Worm (Caenorhabditis elegans) whole organism, L4/young adult: Measurements from ENCODE around the gene D1005.6.
A peak's percentile ranks its signal among the peaks of the same experiment; 100 is the strongest.

Experiments
- W03F9.2 ChIP-seq: fragments of 150-350 bp; optimal IDR thresholded peaks from 2 replicates; lab custom pipeline; 2014; ENCODE audit warnings: missing biosample characterization, missing genetic modification characterization
- dao-5 ChIP-seq: sonication (generic microtip); optimal IDR thresholded peaks from 2 replicates; lab custom pipeline; 2016; ENCODE audit warnings: missing genotype, missing genetic modification characterization, moderate library complexity, missing compliant biosample characterization
- him-1 ChIP-seq: sonication (generic microtip); optimal IDR thresholded peaks from 2 replicates; lab custom pipeline; 2016; ENCODE audit warnings: missing genotype, missing genetic modification reagents, missing genetic modification characterization, missing compliant biosample characterization

D1005.6 gene

ce11 chrX:1491036-1491435, 26.4 kb upstream of the D1005.6 start:
- TF ChIP-seq W03F9.2 (no peak), dao-5 (tag; lab: Kevin White, UChicago) (no peak), him-1 (tag; lab: Kevin White, UChicago) (no peak)

- TF ChIP-seq W03F9.2, result no peak
- TF ChIP-seq him-1 (tag; lab: Kevin White, UChicago), result no peak
- TF ChIP-seq dao-5 (tag; lab: Kevin White, UChicago), result no peak
Observed at ce11 chrX:1489574-1489973, 25.0 kb upstream of the D1005.6 start.

- no peak for TF ChIP-seq him-1 (tag; lab: Kevin White, UChicago)
- no peak for TF ChIP-seq W03F9.2
- TF ChIP-seq dao-5 (tag; lab: Kevin White, UChicago), result no peak
Observed at ce11 chrX:1488775-1489174, 24.2 kb upstream of the D1005.6 start.

- no peak for TF ChIP-seq W03F9.2
- TF ChIP-seq dao-5 (tag; lab: Kevin White, UChicago), result no peak
- TF ChIP-seq him-1 (tag; lab: Kevin White, UChicago), result no peak
Observed at ce11 chrX:1487096-1487495, 22.5 kb upstream of the D1005.6 start.

ce11 chrX:1486135-1486648, 21.6 kb upstream of the D1005.6 start, which contains the start of the genes D1005.10 and dhs-25:
D1005.10 (minus strand) TSS chrX:1486185.
dhs-25 (plus strand) TSS chrX:1486532.
- TF ChIP-seq dao-5 (tag; lab: Kevin White, UChicago) (no peak), him-1 (tag; lab: Kevin White, UChicago) (no peak), W03F9.2 (peak; percentile 53)

ce11 chrX:1485718-1486117, 21.1 kb upstream of the D1005.6 start, which contains the start of gene D1005.4:
D1005.4 (minus strand) TSS chrX:1485818.
- TF ChIP-seq dao-5 (tag; lab: Kevin White, UChicago) (no peak), him-1 (tag; lab: Kevin White, UChicago) (no peak), W03F9.2 (no peak)

ce11 chrX:1483229-1483628, 18.6 kb upstream of the D1005.6 start:
- TF ChIP-seq dao-5 (tag; lab: Kevin White, UChicago) (no peak), him-1 (tag; lab: Kevin White, UChicago) (no peak), W03F9.2 (no peak)

- TF ChIP-seq W03F9.2, result no peak
- TF ChIP-seq him-1 (tag; lab: Kevin White, UChicago), result no peak
- TF ChIP-seq dao-5 (tag; lab: Kevin White, UChicago), result no peak
Observed at ce11 chrX:1480564-1480963, 16.0 kb upstream of the D1005.6 start.

ce11 chrX:1479637-1480036, 15.0 kb upstream of the D1005.6 start:
- TF ChIP-seq W03F9.2, result no peak

ce11 chrX:1479190-1479589, 14.6 kb upstream of the D1005.6 start, which contains the start of gene acly-1:
acly-1 (plus strand) TSS chrX:1479542.
- TF ChIP-seq W03F9.2 (no peak), him-1 (tag; lab: Kevin White, UChicago) (no peak), dao-5 (tag; lab: Kevin White, UChicago) (no peak)

ce11 chrX:1478569-1478968, 14.0 kb upstream of the D1005.6 start:
- TF ChIP-seq him-1 (tag; lab: Kevin White, UChicago) (no peak), dao-5 (tag; lab: Kevin White, UChicago) (no peak), W03F9.2 (no peak)

- TF ChIP-seq W03F9.2, result no peak
- TF ChIP-seq him-1 (tag; lab: Kevin White, UChicago), result no peak
- no peak for TF ChIP-seq dao-5 (tag; lab: Kevin White, UChicago)
Observed at ce11 chrX:1477932-1478331, 13.3 kb upstream of the D1005.6 start.

ce11 chrX:1476005-1476404, 11.4 kb upstream of the D1005.6 start:
- TF ChIP-seq W03F9.2 (no peak), him-1 (tag; lab: Kevin White, UChicago) (no peak), dao-5 (tag; lab: Kevin White, UChicago) (no peak)

ce11 chrX:1473794-1474193, 9.2 kb upstream of the D1005.6 start:
- TF ChIP-seq W03F9.2 (no peak), him-1 (tag; lab: Kevin White, UChicago) (no peak), dao-5 (tag; lab: Kevin White, UChicago) (no peak)

ce11 chrX:1472880-1473279, 8.3 kb upstream of the D1005.6 start, which contains the start of gene D1005.5:
D1005.5 (minus strand) TSS chrX:1472980.
- no peak for TF ChIP-seq W03F9.2
- TF ChIP-seq him-1 (tag; lab: Kevin White, UChicago), result no peak
- no peak for TF ChIP-seq dao-5 (tag; lab: Kevin White, UChicago)
